Fruit fly (Drosophila melanogaster) S2 (cell line): ENCODE measurements around the gene Ank.
A peak's percentile ranks its signal among the peaks of the same experiment; 100 is the strongest.

ENCODE experiments used
- CG8478 ChIP-seq: fragments of >200 bp; optimal IDR thresholded peaks from 2 replicates; lab custom pipeline; 2018
- CTCF ChIP-seq, 2 experiments: fragments of >200 bp; optimal IDR thresholded peaks; 2 replicates each; lab custom pipeline; 2018

Gene Ank

dm6 chr4:89709-90108 is 39.9 kb downstream of the Ank start:
- TF ChIP-seq CTCF (optimal IDR thresholded peaks at IDR 0.05; lab: Kevin White, UChicago), result peak in 1 of 2 experiments; percentile 69
- no peak for TF ChIP-seq CG8478 (lab: Kevin White, UChicago)

DNA sequence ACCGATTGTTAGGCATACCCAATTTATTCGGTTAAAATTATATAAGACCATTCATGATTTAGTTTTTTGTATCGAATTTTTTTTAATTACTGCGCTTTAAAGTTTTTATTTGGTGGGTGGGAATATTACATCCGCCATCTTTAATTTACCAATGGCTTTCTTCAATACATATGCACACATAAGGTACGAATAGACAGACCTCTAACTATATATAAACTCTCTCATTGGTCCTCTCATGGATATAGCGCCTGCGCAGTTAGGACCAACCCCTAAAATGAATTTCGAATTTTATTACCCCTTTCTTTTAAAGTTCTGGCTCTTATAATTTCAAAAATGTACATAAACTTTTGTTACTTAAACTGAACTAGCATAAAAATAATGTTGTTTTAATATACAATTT is 42.4 kb downstream of the Ank start:
- TF ChIP-seq CG8478 (lab: Kevin White, UChicago), result no peak
- TF ChIP-seq CTCF (optimal IDR thresholded peaks at IDR 0.05; lab: Kevin White, UChicago), result no peak

- TF ChIP-seq CG8478 (lab: Kevin White, UChicago) (no peak), CTCF (optimal IDR thresholded peaks at IDR 0.05; lab: Kevin White, UChicago) (no peak)
Measured at dm6 chr4:84868-85267, 44.8 kb downstream of the Ank start.

dm6 chr4:76157-76556 is 53.5 kb downstream of the Ank start:
- TF ChIP-seq CTCF (optimal IDR thresholded peaks at IDR 0.05; lab: Kevin White, UChicago), result no peak
- TF ChIP-seq CG8478 (lab: Kevin White, UChicago), result no peak

dm6 chr4:70127-70904 is 59.3 kb downstream of the Ank start:
- no peak for TF ChIP-seq CTCF (optimal IDR thresholded peaks at IDR 0.05; lab: Kevin White, UChicago)
- no peak for TF ChIP-seq CG8478 (lab: Kevin White, UChicago)

- no peak for TF ChIP-seq CG8478 (lab: Kevin White, UChicago)
- no peak for TF ChIP-seq CTCF (optimal IDR thresholded peaks at IDR 0.05; lab: Kevin White, UChicago)
Measured at dm6 chr4:68949-69742, 60.5 kb downstream of the Ank start, which contains the start of gene pan. pan (plus strand) TSS chr4:69326.

dm6 chr4:68184-68948 is 61.3 kb downstream of the Ank start:
- no peak for TF ChIP-seq CG8478 (lab: Kevin White, UChicago)
- peak; percentile 82 to 90 for TF ChIP-seq CTCF (optimal IDR thresholded peaks at IDR 0.05; lab: Kevin White, UChicago)

- no peak for TF ChIP-seq CG8478 (lab: Kevin White, UChicago)
- peak; percentile 15 to 33 for TF ChIP-seq CTCF (optimal IDR thresholded peaks at IDR 0.05; lab: Kevin White, UChicago)
Measured at dm6 chr4:67063-67684, 62.5 kb downstream of the Ank start, which contains the start of gene RpS3A. RpS3A (minus strand) TSS chr4:67207.
